Worm (Caenorhabditis elegans) whole organism, mixed stage, embryonic: ENCODE data around the gene jac-1.

ENCODE experiments used
- M03D4.4 ChIP-seq: sonication (generic microtip); optimal IDR thresholded peaks from 2 replicates; lab custom pipeline; 2017; ENCODE audit warnings: mild to moderate bottlenecking, missing genetic modification characterization, missing compliant biosample characterization
- blmp-1 ChIP-seq: fragments of 150-350 bp; optimal IDR thresholded peaks from 2 replicates; lab custom pipeline; 2014; ENCODE audit warnings: missing biosample characterization, missing genetic modification characterization
- ceh-83 ChIP-seq: fragments of 200-800 bp; sonication (Bioruptor generic); optimal IDR thresholded peaks from 2 replicates; lab custom pipeline; 2018; ENCODE audit warnings: mild to moderate bottlenecking, missing genetic modification characterization, missing compliant biosample characterization
- ces-1 ChIP-seq: fragments of 150-350 bp; optimal IDR thresholded peaks from 2 replicates; lab custom pipeline; 2014; ENCODE audit warnings: missing biosample characterization, missing genetic modification reagents, missing genetic modification characterization
- cnd-1 ChIP-seq: fragments of 200-800 bp; sonication (Bioruptor generic); optimal IDR thresholded peaks from 2 replicates; lab custom pipeline; 2018; ENCODE audit warnings: mild to moderate bottlenecking, missing genetic modification characterization, missing compliant biosample characterization
- drap-1 ChIP-seq: fragments of 200-800 bp; sonication (Bioruptor generic); optimal IDR thresholded peaks from 3 replicates; lab custom pipeline; 2018; ENCODE audit warnings: mild to moderate bottlenecking, missing genetic modification characterization, missing compliant biosample characterization
- elt-1 ChIP-seq: sonication (generic microtip); optimal IDR thresholded peaks from 2 replicates; lab custom pipeline; 2017; ENCODE audit warnings: missing genetic modification characterization, mild to moderate bottlenecking, missing compliant biosample characterization, antibody characterized with exemption, moderate library complexity, borderline replicate concordance; ENCODE audit not compliant: insufficient read depth
- elt-3 ChIP-seq: fragments of 150-350 bp; optimal IDR thresholded peaks from 2 replicates; lab custom pipeline; 2014; ENCODE audit warnings: missing biosample characterization, missing genetic modification characterization
- flh-1 ChIP-seq: fragments of 200-800 bp; sonication (Bioruptor generic); optimal IDR thresholded peaks from 2 replicates; lab custom pipeline; 2018; ENCODE audit warnings: mild to moderate bottlenecking, missing genetic modification characterization, moderate library complexity, missing compliant biosample characterization
- ham-2 ChIP-seq: fragments of 200-800 bp; sonication (Bioruptor generic); optimal IDR thresholded peaks from 2 replicates; lab custom pipeline; 2018; ENCODE audit warnings: mild to moderate bottlenecking, missing genetic modification characterization, missing compliant biosample characterization
- hlh-1 ChIP-seq: fragments of 150-350 bp; optimal IDR thresholded peaks from 2 replicates; lab custom pipeline; 2014; ENCODE audit warnings: missing biosample characterization, missing genetic modification reagents, missing genetic modification characterization
- lsy-2 ChIP-seq: fragments of 150-350 bp; optimal IDR thresholded peaks from 2 replicates; lab custom pipeline; 2014; ENCODE audit warnings: missing biosample characterization, missing genetic modification characterization
- mab-5 ChIP-seq: fragments of 150-350 bp; optimal IDR thresholded peaks from 2 replicates; lab custom pipeline; 2014; ENCODE audit warnings: missing biosample characterization, missing genetic modification characterization
- mep-1 ChIP-seq: fragments of 150-350 bp; optimal IDR thresholded peaks from 2 replicates; lab custom pipeline; 2017; ENCODE audit warnings: missing biosample characterization, missing genetic modification reagents, missing genetic modification characterization, inconsistent platforms
- mls-2 ChIP-seq: sonication (generic microtip); optimal IDR thresholded peaks from 2 replicates; lab custom pipeline; 2016; ENCODE audit warnings: mild to moderate bottlenecking, missing genetic modification characterization, moderate library complexity, missing compliant biosample characterization
- nhr-12 ChIP-seq: fragments of 150-350 bp; optimal IDR thresholded peaks from 2 replicates; lab custom pipeline; 2014; ENCODE audit warnings: missing biosample characterization, missing genetic modification characterization
- pha-4 ChIP-seq: fragments of 150-350 bp; optimal IDR thresholded peaks from 2 replicates; lab custom pipeline; 2018; ENCODE audit warnings: missing biosample characterization, missing genetic modification reagents, missing genetic modification characterization
- sem-2 ChIP-seq: fragments of 200-800 bp; sonication (Bioruptor generic); optimal IDR thresholded peaks from 2 replicates; lab custom pipeline; 2018; ENCODE audit warnings: mild to moderate bottlenecking, missing genetic modification characterization, missing compliant biosample characterization
- snpc-4 ChIP-seq: fragments of 150-350 bp; optimal IDR thresholded peaks from 2 replicates; lab custom pipeline; 2014; ENCODE audit warnings: missing biosample characterization, missing genetic modification characterization
- sptf-1 ChIP-seq: sonication (generic microtip); optimal IDR thresholded peaks from 2 replicates; lab custom pipeline; 2017; ENCODE audit warnings: mild to moderate bottlenecking, missing genetic modification characterization, moderate library complexity, missing compliant biosample characterization
- unc-120 ChIP-seq: sonication (generic microtip); optimal IDR thresholded peaks from 2 replicates; lab custom pipeline; 2017; ENCODE audit warnings: missing genetic modification characterization, missing compliant biosample characterization; ENCODE audit not compliant: poor library complexity, severe bottlenecking
- unc-39 ChIP-seq: fragments of 150-350 bp; optimal IDR thresholded peaks from 2 replicates; lab custom pipeline; 2014; ENCODE audit warnings: missing biosample characterization, missing genetic modification characterization
- unc-62 ChIP-seq: fragments of 150-350 bp; optimal IDR thresholded peaks from 2 replicates; lab custom pipeline; 2014; ENCODE audit warnings: missing biosample characterization, missing genetic modification reagents, missing genetic modification characterization
- zip-8 ChIP-seq: fragments of 150-350 bp; optimal IDR thresholded peaks from 2 replicates; lab custom pipeline; 2014; ENCODE audit warnings: missing biosample characterization, missing genetic modification characterization
- ztf-11 ChIP-seq: fragments of 150-350 bp; optimal IDR thresholded peaks from 2 replicates; lab custom pipeline; 2014; ENCODE audit warnings: missing biosample characterization, missing genetic modification characterization

Gene jac-1

DNA sequence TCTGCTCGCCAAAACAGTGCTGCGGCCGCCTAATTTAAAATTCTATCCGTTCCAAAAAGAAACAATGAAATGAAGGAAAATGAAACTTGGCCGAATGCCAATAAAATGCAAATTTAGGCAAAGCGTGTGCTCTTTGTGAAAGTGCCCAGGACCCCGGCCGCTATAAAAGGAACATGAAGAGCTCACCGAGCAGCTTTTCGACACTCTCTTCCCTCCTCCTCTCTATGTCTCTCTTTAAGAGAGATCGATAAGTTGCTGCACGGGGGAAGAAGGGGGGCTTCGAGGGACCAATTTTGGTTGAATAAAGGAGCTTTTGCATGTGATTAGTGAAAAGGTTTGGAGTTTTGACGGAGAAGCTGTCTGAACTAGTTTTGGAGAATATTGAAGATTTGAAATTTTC is 22.2 kb upstream of the jac-1 start:
- no peak for TF ChIP-seq ceh-83 (GFP tag; lab: Kevin White, UChicago)
- TF ChIP-seq snpc-4 (tag; lab: Kevin White, UChicago), result no peak
- no peak for TF ChIP-seq ham-2 (GFP tag; lab: Kevin White, UChicago)
- TF ChIP-seq sem-2 (GFP tag; lab: Kevin White, UChicago), result no peak
- TF ChIP-seq pha-4 (tag; lab: Kevin White, UChicago), result no peak
- peak; percentile 76 for TF ChIP-seq ces-1 (GFP tag; lab: Kevin White, UChicago)

DNA sequence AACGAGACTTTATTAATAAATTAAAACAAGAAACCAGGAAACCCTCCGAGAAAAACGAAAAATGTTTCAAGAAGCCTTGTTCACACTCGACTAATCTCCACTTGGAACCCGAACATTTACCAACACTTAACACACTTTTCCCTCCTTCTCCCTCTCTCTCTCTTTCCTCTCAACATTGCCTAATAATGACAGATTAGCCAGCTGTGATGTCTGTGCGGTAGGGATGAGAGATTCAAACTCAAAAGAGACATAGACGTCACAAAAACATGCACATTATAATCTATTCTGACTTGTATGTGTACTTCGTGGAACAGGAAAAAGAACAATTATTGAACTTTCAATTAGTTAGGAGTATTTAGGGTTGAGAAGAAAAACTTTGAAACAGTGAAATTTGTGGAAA is 20.8 kb upstream of the jac-1 start:
- no peak for TF ChIP-seq ceh-83 (GFP tag; lab: Kevin White, UChicago)
- TF ChIP-seq ces-1 (GFP tag; lab: Kevin White, UChicago), result peak; percentile 94
- peak; percentile 81 for TF ChIP-seq unc-62 (GFP tag; lab: Kevin White, UChicago)
- TF ChIP-seq cnd-1 (tag; lab: Kevin White, UChicago), result peak; percentile 85

ce11 chrIV:16041038-16041437 is 14.4 kb upstream of the jac-1 start:
- TF ChIP-seq blmp-1 (tag; lab: Kevin White, UChicago) (no peak), sptf-1 (tag; lab: Kevin White, UChicago) (no peak), cnd-1 (tag; lab: Kevin White, UChicago) (no peak)

DNA sequence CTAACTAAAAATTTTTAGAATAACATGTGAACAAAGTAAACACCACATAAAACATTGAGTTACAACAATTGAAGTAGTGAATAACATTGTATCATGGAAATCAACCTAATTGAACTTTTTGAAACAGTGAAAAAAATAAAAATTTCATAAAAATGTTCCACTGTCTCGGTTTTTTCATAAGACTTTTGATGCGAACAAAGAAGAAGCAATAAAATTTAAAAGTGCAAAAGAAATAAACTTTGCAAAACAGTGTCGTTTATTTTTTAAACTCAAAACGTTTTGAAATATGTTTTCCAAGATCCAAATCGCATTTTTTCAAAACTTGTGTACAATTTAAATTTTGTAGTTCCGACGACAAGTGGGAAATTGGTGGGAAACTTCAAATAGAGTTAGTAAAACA is 11.4 kb upstream of the jac-1 start:
- TF ChIP-seq flh-1 (GFP tag; lab: Kevin White, UChicago) (no peak), unc-39 (tag; lab: Kevin White, UChicago) (no peak), cnd-1 (tag; lab: Kevin White, UChicago) (no peak), pha-4 (tag; lab: Kevin White, UChicago) (no peak), M03D4.4 (tag; lab: Kevin White, UChicago) (no peak)
- TF ChIP-seq, all 35 proteins: peak for 0

ce11 chrIV:16036696-16037095 is 10.0 kb upstream of the jac-1 start:
- TF ChIP-seq sem-2 (GFP tag; lab: Kevin White, UChicago), result no peak
- no peak for TF ChIP-seq mls-2 (tag; lab: Kevin White, UChicago)
- TF ChIP-seq mep-1 (tag; lab: Kevin White, UChicago), result no peak
- TF ChIP-seq elt-1 (tag; lab: Kevin White, UChicago), result no peak
- no peak for TF ChIP-seq unc-120
- TF ChIP-seq cnd-1 (tag; lab: Kevin White, UChicago), result no peak
- TF ChIP-seq nhr-12 (tag; lab: Kevin White, UChicago), result no peak
- TF ChIP-seq drap-1 (GFP tag; lab: Kevin White, UChicago), result no peak
- TF ChIP-seq sptf-1 (tag; lab: Kevin White, UChicago), result no peak
- TF ChIP-seq blmp-1 (tag; lab: Kevin White, UChicago), result no peak
- no peak for TF ChIP-seq mab-5 (tag; lab: Kevin White, UChicago)
- no peak for TF ChIP-seq unc-62 (GFP tag; lab: Kevin White, UChicago)
- TF ChIP-seq pha-4 (tag; lab: Kevin White, UChicago), result no peak
- TF ChIP-seq, all 35 proteins: peak for 0

ce11 chrIV:16036057-16036456 is 9.4 kb upstream of the jac-1 start:
- TF ChIP-seq elt-3 (tag; lab: Kevin White, UChicago), result no peak
- no peak for TF ChIP-seq snpc-4 (tag; lab: Kevin White, UChicago)
- no peak for TF ChIP-seq zip-8 (tag; lab: Kevin White, UChicago)
- no peak for TF ChIP-seq pha-4 (tag; lab: Kevin White, UChicago)
- TF ChIP-seq hlh-1, result no peak
- TF ChIP-seq lsy-2 (tag; lab: Kevin White, UChicago), result no peak
- TF ChIP-seq blmp-1 (tag; lab: Kevin White, UChicago), result no peak

ce11 chrIV:16035109-16035508 is 8.5 kb upstream of the jac-1 start:
- TF ChIP-seq ham-2 (GFP tag; lab: Kevin White, UChicago), result no peak
- no peak for TF ChIP-seq ztf-11 (tag; lab: Kevin White, UChicago)
- no peak for TF ChIP-seq drap-1 (GFP tag; lab: Kevin White, UChicago)
- no peak for TF ChIP-seq nhr-12 (tag; lab: Kevin White, UChicago)
- TF ChIP-seq mep-1 (tag; lab: Kevin White, UChicago), result no peak
- no peak for TF ChIP-seq sptf-1 (tag; lab: Kevin White, UChicago)
- no peak for TF ChIP-seq blmp-1 (tag; lab: Kevin White, UChicago)
- TF ChIP-seq elt-3 (tag; lab: Kevin White, UChicago), result no peak
- TF ChIP-seq mls-2 (tag; lab: Kevin White, UChicago), result no peak
- TF ChIP-seq, all 35 proteins: peak for 0
